Worm (Caenorhabditis elegans): Measurements from ENCODE around the gene srx-66.
A peak's percentile ranks its signal among the peaks of the same experiment; 100 is the strongest.

The srx-66 gene

DNA sequence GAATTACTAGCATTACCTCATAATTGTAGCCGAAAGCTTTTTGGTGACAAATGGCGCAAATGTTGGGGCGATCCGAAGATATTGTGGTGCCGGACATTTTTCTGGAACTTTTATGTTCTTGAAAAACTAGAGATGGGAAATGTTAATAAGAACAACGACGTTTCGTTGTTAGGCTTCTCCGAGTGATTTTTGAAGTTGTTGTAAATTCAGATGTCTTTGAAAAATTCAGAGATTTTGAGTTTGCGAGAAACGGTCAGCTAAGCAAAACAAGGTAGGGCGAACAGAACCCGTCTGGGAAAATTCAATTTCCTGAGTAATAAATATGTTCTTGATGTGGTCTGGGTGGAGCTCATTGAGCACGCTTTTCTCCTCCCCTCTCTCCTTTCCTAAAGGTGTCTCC, 33.3 kb upstream of the srx-66 start, which contains the start of gene nhr-124:
nhr-124 (minus strand) TSS at position 101 of the 400 bp plus-strand sequence.
- TF ChIP-seq hlh-1 (tag; optimal IDR thresholded peaks at IDR 0.05) (no peak), flh-1 (GFP tag; optimal IDR thresholded peaks at IDR 0.05) (no peak), drap-1 (GFP tag; optimal IDR thresholded peaks at IDR 0.05) (no peak), ceh-39 (tag; optimal IDR thresholded peaks at IDR 0.05) (no peak)

- TF ChIP-seq tbx-8 (GFP tag; optimal IDR thresholded peaks at IDR 0.05) (no peak), ces-1 (GFP tag; optimal IDR thresholded peaks at IDR 0.05) (no peak), sptf-1 (tag; optimal IDR thresholded peaks at IDR 0.05) (no peak), ceh-83 (GFP tag; optimal IDR thresholded peaks at IDR 0.05) (no peak), mep-1 (tag; optimal IDR thresholded peaks at IDR 0.05) (no peak), mls-2 (tag; optimal IDR thresholded peaks at IDR 0.05) (no peak), lin-13 (tag; optimal IDR thresholded peaks at IDR 0.05) (no peak), nhr-2 (tag; optimal IDR thresholded peaks at IDR 0.05) (no peak)
Measured at ce11 chrV:3889113-3889512, 30.3 kb upstream of the srx-66 start, which contains the start of gene C17E7.13. TSS of gene C17E7.13 (minus strand) at chrV:3889288.

DNA sequence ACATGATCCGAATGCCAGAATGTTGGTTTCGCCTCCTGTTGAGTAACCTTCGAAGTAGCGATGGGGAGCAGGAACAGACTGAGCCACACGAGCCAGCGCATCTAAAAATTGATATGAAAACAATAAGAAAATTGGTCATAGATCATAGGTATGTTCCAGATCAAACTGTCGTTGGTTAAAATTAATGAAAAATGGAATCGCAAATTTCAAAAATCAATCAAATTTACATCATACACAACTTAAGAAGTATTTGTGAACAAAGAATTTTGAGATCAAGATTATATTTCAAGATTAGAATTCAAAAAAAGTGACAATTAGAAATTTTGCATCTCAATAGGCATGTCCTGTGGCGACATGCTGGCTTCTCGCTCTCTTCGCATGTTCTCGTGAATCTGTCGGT, 28.6 kb upstream of the srx-66 start, which contains the start of gene C17E7.9:
C17E7.9 (minus strand) TSS at position 101 of the 400 bp plus-strand sequence.
- no peak for TF ChIP-seq hlh-1 (tag; optimal IDR thresholded peaks at IDR 0.05)

DNA sequence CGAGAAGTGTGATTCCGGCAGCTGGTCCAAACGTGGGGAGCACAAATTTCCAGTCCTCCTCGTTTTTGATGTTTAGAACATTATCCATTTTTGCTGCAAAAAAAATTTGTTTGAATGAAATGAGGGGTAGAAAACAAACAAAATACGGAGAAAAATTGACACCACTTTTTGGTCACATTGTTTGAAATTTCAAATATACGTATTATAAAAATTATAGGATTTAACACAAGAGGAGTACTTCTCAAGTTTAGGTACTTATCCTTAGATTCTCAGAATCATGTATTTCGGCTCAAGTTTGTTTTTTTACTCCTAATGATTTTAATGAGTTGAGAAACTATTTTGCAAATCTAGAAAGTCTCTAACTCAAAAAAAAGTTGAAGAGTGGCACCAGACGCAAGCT, 27.5 kb upstream of the srx-66 start, which contains the start of gene C17E7.12:
C17E7.12 (minus strand) TSS at position 101 of the 400 bp plus-strand sequence.
- no peak for TF ChIP-seq flh-1 (GFP tag; optimal IDR thresholded peaks at IDR 0.05)
- no peak for TF ChIP-seq blmp-1 (tag; optimal IDR thresholded peaks at IDR 0.05)
- TF ChIP-seq sptf-1 (tag; optimal IDR thresholded peaks at IDR 0.05) = no peak
- TF ChIP-seq pha-4 (tag; optimal IDR thresholded peaks at IDR 0.05) = no peak
- no peak for TF ChIP-seq ceh-43 (GFP tag; optimal IDR thresholded peaks at IDR 0.05)
- no peak for TF ChIP-seq mab-5 (tag; optimal IDR thresholded peaks at IDR 0.05)
- TF ChIP-seq mls-2 (tag; optimal IDR thresholded peaks at IDR 0.05) = no peak
- TF ChIP-seq ces-1 (GFP tag; optimal IDR thresholded peaks at IDR 0.05) = no peak
- TF ChIP-seq snpc-4 (tag; optimal IDR thresholded peaks at IDR 0.05) = no peak
- TF ChIP-seq nhr-2 (tag; optimal IDR thresholded peaks at IDR 0.05) = no peak
- TF ChIP-seq nhr-28 (tag; optimal IDR thresholded peaks at IDR 0.05) = no peak
- TF ChIP-seq hlh-1 (tag; optimal IDR thresholded peaks at IDR 0.05) = no peak
- no peak for TF ChIP-seq zip-8 (tag; optimal IDR thresholded peaks at IDR 0.05)
- no peak for TF ChIP-seq ham-2 (GFP tag; optimal IDR thresholded peaks at IDR 0.05)
- no peak for TF ChIP-seq cnd-1 (tag; optimal IDR thresholded peaks at IDR 0.05)
- no peak for TF ChIP-seq unc-39 (tag; optimal IDR thresholded peaks at IDR 0.05)
- TF ChIP-seq sem-2 (GFP tag; optimal IDR thresholded peaks at IDR 0.05) = no peak
- TF ChIP-seq nhr-12 (tag; optimal IDR thresholded peaks at IDR 0.05) = no peak
- no peak for TF ChIP-seq lin-13 (tag; optimal IDR thresholded peaks at IDR 0.05)

- TF ChIP-seq ces-1 (GFP tag; optimal IDR thresholded peaks at IDR 0.05) = no peak
Measured at ce11 chrV:3892361-3892904, 27.0 kb upstream of the srx-66 start, which contains the start of gene C17E7.4. TSS of gene C17E7.4 (plus strand) at chrV:3892854.

ce11 chrV:3894661-3895060, 24.7 kb upstream of the srx-66 start, which contains the start of gene sre-9:
TSS of gene sre-9 (plus strand) at chrV:3894961.
- TF ChIP-seq drap-1 (GFP tag; optimal IDR thresholded peaks at IDR 0.05) (no peak), elt-3 (tag; optimal IDR thresholded peaks at IDR 0.05) (no peak), nhr-28 (tag; optimal IDR thresholded peaks at IDR 0.05) (no peak), mls-2 (tag; optimal IDR thresholded peaks at IDR 0.05) (no peak), lsy-2 (tag; optimal IDR thresholded peaks at IDR 0.05) (no peak), hlh-1 (tag; optimal IDR thresholded peaks at IDR 0.05) (no peak), bed-3 (GFP tag; optimal IDR thresholded peaks at IDR 0.05) (no peak), sem-2 (GFP tag; optimal IDR thresholded peaks at IDR 0.05) (no peak), ham-2 (GFP tag; optimal IDR thresholded peaks at IDR 0.05) (no peak)

- TF ChIP-seq zip-8 (tag; optimal IDR thresholded peaks at IDR 0.05) = peak; percentile 99
- no peak for TF ChIP-seq nhr-2 (tag; optimal IDR thresholded peaks at IDR 0.05)
Measured at ce11 chrV:3896018-3896417, 23.4 kb upstream of the srx-66 start.

All from whole organism, mixed stage, embryonic.